Worm (Caenorhabditis elegans): Measurements from ENCODE around the gene Y75B8A.39.

DNA sequence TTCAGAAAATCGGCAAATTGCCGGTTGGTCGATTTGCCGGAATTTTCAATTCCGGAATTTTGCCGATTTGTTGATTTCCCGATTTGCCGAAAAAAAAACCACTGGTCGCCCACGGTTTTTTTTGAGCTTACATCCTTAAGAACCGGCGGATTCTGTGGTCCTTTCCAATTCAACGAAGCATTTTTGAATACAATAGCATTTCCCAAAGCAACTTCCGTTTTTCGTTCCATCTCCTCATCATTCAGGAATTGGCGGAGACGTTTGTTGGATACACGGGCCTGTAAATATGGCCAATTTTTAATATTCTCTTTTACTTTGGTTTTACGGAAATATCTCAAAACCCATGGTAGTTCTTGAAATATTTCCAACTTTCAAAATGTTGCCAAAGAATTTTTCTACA is 20.5 kb upstream of the Y75B8A.39 start:
- TF ChIP-seq med-1 (GFP tag; optimal IDR thresholded peaks at IDR 0.05; ENCODE audit: insufficient read depth): no peak
- TF ChIP-seq klf-2 (GFP tag; conservative IDR thresholded peaks at IDR 0.05): no peak
- TF ChIP-seq flt-1 (GFP tag; IDR thresholded peaks at IDR 0.05): no peak
- no peak for TF ChIP-seq ztf-23 (GFP tag; IDR thresholded peaks at IDR 0.05)
- no peak for TF ChIP-seq tab-1 (GFP tag; IDR thresholded peaks at IDR 0.05)
- no peak for TF ChIP-seq ztf-29 (GFP tag; IDR thresholded peaks at IDR 0.05)
- no peak for TF ChIP-seq T22C8.4 (GFP tag; IDR thresholded peaks at IDR 0.05)

Data from whole organism, midembryonic.